Fruit fly (Drosophila melanogaster) whole organism, prepupa: Measurements from ENCODE around the gene Galk.

Experiments
- CG10631 ChIP-seq: fragments of 200-800 bp; sonication (Bioruptor generic); optimal IDR thresholded peaks from 2 replicates; lab custom pipeline; 2016; ENCODE audit warnings: missing biosample characterization, missing genetic modification characterization
- CG11294 ChIP-seq: fragments of 200-800 bp; sonication (Bioruptor generic); IDR thresholded peaks from 2 replicates; pipeline ENCODE4 v1.3.6; 2022; ENCODE audit warnings: missing biosample characterization, missing genetic modification characterization
- CG11762 ChIP-seq: fragments of 200-800 bp; sonication (Bioruptor generic); optimal IDR thresholded peaks from 3 replicates; lab custom pipeline; 2016; ENCODE audit warnings: missing biosample characterization, missing genetic modification characterization; ENCODE audit not compliant: insufficient read depth
- CG15336 ChIP-seq: fragments of 200-800 bp; sonication (Bioruptor generic); IDR thresholded peaks from 2 replicates; pipeline ENCODE4 v1.3.6; 2022; ENCODE audit warnings: missing biosample characterization, missing genetic modification characterization
- CG1621 ChIP-seq: fragments of 200-800 bp; sonication (Bioruptor generic); optimal IDR thresholded peaks from 3 replicates; lab custom pipeline; 2018; ENCODE audit warnings: missing biosample characterization, mild to moderate bottlenecking, missing genetic modification characterization
- CG3032 ChIP-seq: fragments of 200-800 bp; optimal IDR thresholded peaks from 2 replicates; lab custom pipeline; 2019; ENCODE audit warnings: missing biosample characterization, mild to moderate bottlenecking, missing genetic modification characterization, moderate library complexity
- CG32006 ChIP-seq: fragments of 200-800 bp; sonication (Bioruptor generic); optimal IDR thresholded peaks from 3 replicates; lab custom pipeline; 2017; ENCODE audit warnings: missing biosample characterization, mild to moderate bottlenecking, missing genetic modification characterization
- CG34406 ChIP-seq: fragments of 200-800 bp; sonication (Bioruptor generic); optimal IDR thresholded peaks from 3 replicates; lab custom pipeline; 2016; ENCODE audit warnings: missing biosample characterization, missing genetic modification characterization
- CG3919 ChIP-seq: fragments of 200-800 bp; sonication (Bioruptor generic); optimal IDR thresholded peaks from 3 replicates; lab custom pipeline; 2016; ENCODE audit warnings: missing biosample characterization, missing genetic modification characterization
- CG4318 ChIP-seq: fragments of 200-800 bp; sonication (Bioruptor generic); optimal IDR thresholded peaks from 3 replicates; lab custom pipeline; 2017; ENCODE audit warnings: missing biosample characterization, mild to moderate bottlenecking, missing genetic modification characterization
- CG6163 ChIP-seq: fragments of 200-800 bp; sonication (Bioruptor generic); IDR thresholded peaks from 3 replicates; pipeline ENCODE4 v1.3.6; 2022; ENCODE audit warnings: missing biosample characterization, missing genetic modification characterization
- CG6792 ChIP-seq: fragments of 200-800 bp; sonication (Bioruptor generic); optimal IDR thresholded peaks from 3 replicates; lab custom pipeline; 2016; ENCODE audit warnings: missing biosample characterization, missing genetic modification characterization
- CG6808 ChIP-seq: fragments of 200-800 bp; sonication (Bioruptor generic); optimal IDR thresholded peaks from 3 replicates; lab custom pipeline; 2017; ENCODE audit warnings: missing biosample characterization, missing genetic modification characterization, mild to moderate bottlenecking, moderate library complexity, missing genetic modification reagents
- CG7368 ChIP-seq: fragments of 200-800 bp; sonication (Bioruptor generic); optimal IDR thresholded peaks from 3 replicates; lab custom pipeline; 2016; ENCODE audit warnings: missing biosample characterization, missing genetic modification characterization
- CG8319 ChIP-seq: fragments of 200-800 bp; sonication (Bioruptor generic); optimal IDR thresholded peaks from 3 replicates; lab custom pipeline; 2016; ENCODE audit warnings: missing biosample characterization, missing genetic modification characterization
- CG8632 ChIP-seq: fragments of 200-800 bp; sonication (Bioruptor generic); optimal IDR thresholded peaks from 3 replicates; lab custom pipeline; 2016; ENCODE audit warnings: missing biosample characterization, missing genetic modification characterization
- CG9139 ChIP-seq: fragments of 200-800 bp; sonication (Bioruptor generic); optimal IDR thresholded peaks from 3 replicates; lab custom pipeline; 2017; ENCODE audit warnings: missing biosample characterization, mild to moderate bottlenecking, missing genetic modification characterization
- Eip75B ChIP-seq: fragments of 200-800 bp; sonication (Bioruptor generic); optimal IDR thresholded peaks from 3 replicates; lab custom pipeline; 2016; ENCODE audit warnings: missing biosample characterization, missing genetic modification characterization
- Eip93F ChIP-seq: fragments of 200-800 bp; sonication (Bioruptor generic); optimal IDR thresholded peaks from 2 replicates; lab custom pipeline; 2016; ENCODE audit warnings: missing biosample characterization, mild to moderate bottlenecking, missing genetic modification characterization
- Ets21C ChIP-seq: fragments of 200-800 bp; sonication (Bioruptor generic); optimal IDR thresholded peaks from 3 replicates; lab custom pipeline; 2016; ENCODE audit warnings: missing biosample characterization, missing genetic modification characterization
- Ets96B ChIP-seq: fragments of 200-800 bp; optimal IDR thresholded peaks from 2 replicates; lab custom pipeline; 2019; ENCODE audit warnings: missing biosample characterization, mild to moderate bottlenecking, missing genetic modification characterization, moderate library complexity
- Hr38 ChIP-seq: sonication (Bioruptor generic); optimal IDR thresholded peaks from 2 replicates; lab custom pipeline; 2016; ENCODE audit warnings: missing biosample characterization, missing genetic modification characterization
- Hr39 ChIP-seq: fragments of 200-800 bp; sonication (Bioruptor generic); optimal IDR thresholded peaks from 2 replicates; lab custom pipeline; 2016; ENCODE audit warnings: missing biosample characterization, missing genetic modification characterization
- Hr4 ChIP-seq: fragments of 200-800 bp; sonication (Bioruptor generic); optimal IDR thresholded peaks from 3 replicates; lab custom pipeline; 2016; ENCODE audit warnings: missing biosample characterization, missing genetic modification characterization
- Met ChIP-seq: fragments of 200-800 bp; sonication (Bioruptor generic); optimal IDR thresholded peaks from 3 replicates; lab custom pipeline; 2016; ENCODE audit warnings: missing biosample characterization, missing genetic modification characterization
- OdsH ChIP-seq: fragments of 200-800 bp; sonication (Bioruptor generic); optimal IDR thresholded peaks from 3 replicates; lab custom pipeline; 2016; ENCODE audit warnings: missing biosample characterization, missing genetic modification characterization
- Smox ChIP-seq: fragments of 200-800 bp; sonication (Bioruptor generic); optimal IDR thresholded peaks from 3 replicates; lab custom pipeline; 2016; ENCODE audit warnings: missing biosample characterization, missing genetic modification characterization
- Sox102F ChIP-seq: fragments of 200-800 bp; sonication (Bioruptor generic); optimal IDR thresholded peaks from 2 replicates; lab custom pipeline; 2016; ENCODE audit warnings: missing biosample characterization, mild to moderate bottlenecking, missing genetic modification characterization
- Sox14 ChIP-seq: fragments of 200-800 bp; sonication (Bioruptor generic); optimal IDR thresholded peaks from 3 replicates; lab custom pipeline; 2016; ENCODE audit warnings: missing biosample characterization, missing genetic modification characterization
- Sox15 ChIP-seq: fragments of 200-800 bp; sonication (Bioruptor generic); optimal IDR thresholded peaks from 3 replicates; lab custom pipeline; 2016; ENCODE audit warnings: missing biosample characterization, missing genetic modification characterization
- achi ChIP-seq: fragments of 200-800 bp; sonication (Bioruptor generic); optimal IDR thresholded peaks from 3 replicates; lab custom pipeline; 2016; ENCODE audit warnings: missing biosample characterization, missing genetic modification characterization
- acj6 ChIP-seq: fragments of 200-800 bp; sonication (Bioruptor generic); optimal IDR thresholded peaks from 3 replicates; lab custom pipeline; 2016; ENCODE audit warnings: missing biosample characterization, missing genetic modification characterization
- cyc ChIP-seq: fragments of 200-800 bp; sonication (Bioruptor generic); optimal IDR thresholded peaks from 3 replicates; lab custom pipeline; 2016; ENCODE audit warnings: missing biosample characterization, missing genetic modification characterization
- dac ChIP-seq: fragments of 200-800 bp; sonication (Bioruptor generic); optimal IDR thresholded peaks from 2 replicates; lab custom pipeline; 2017; ENCODE audit warnings: missing biosample characterization, mild to moderate bottlenecking, missing genetic modification characterization
- dsx ChIP-seq: fragments of 200-800 bp; optimal IDR thresholded peaks from 3 replicates; lab custom pipeline; 2019; ENCODE audit warnings: missing biosample characterization, mild to moderate bottlenecking, missing genetic modification characterization, moderate library complexity; ENCODE audit not compliant: poor library complexity, severe bottlenecking
- eg ChIP-seq: fragments of 200-800 bp; sonication (Bioruptor generic); IDR thresholded peaks from 3 replicates; pipeline ENCODE4 v1.3.6; 2022; ENCODE audit warnings: missing biosample characterization, missing genetic modification characterization
- fd59A ChIP-seq: fragments of 200-800 bp; sonication (Bioruptor generic); optimal IDR thresholded peaks from 2 replicates; lab custom pipeline; 2017; ENCODE audit warnings: missing biosample characterization, mild to moderate bottlenecking, missing genetic modification characterization, missing genetic modification reagents
- fd85E ChIP-seq: fragments of 200-800 bp; sonication (Bioruptor generic); optimal IDR thresholded peaks from 3 replicates; lab custom pipeline; 2016; ENCODE audit warnings: missing biosample characterization, missing genetic modification characterization
- fkh ChIP-seq: fragments of 200-800 bp; sonication (Bioruptor generic); optimal IDR thresholded peaks from 3 replicates; lab custom pipeline; 2017; ENCODE audit warnings: missing biosample characterization, mild to moderate bottlenecking, missing genetic modification characterization, moderate library complexity
- lz ChIP-seq: fragments of 200-800 bp; sonication (Bioruptor generic); optimal IDR thresholded peaks from 3 replicates; lab custom pipeline; 2016; ENCODE audit warnings: missing biosample characterization, missing genetic modification characterization
- salr ChIP-seq, 2 experiments: fragments of 200-800 bp; sonication (Bioruptor generic); optimal IDR thresholded peaks; 3 replicates each; lab custom pipeline; 2016 to 2018; ENCODE audit warnings: missing biosample characterization in 2 of 2, missing genetic modification characterization in 2 of 2, mild to moderate bottlenecking in 1 of 2
- spab ChIP-seq: fragments of 200-800 bp; sonication (Bioruptor generic); optimal IDR thresholded peaks from 2 replicates; lab custom pipeline; 2017; ENCODE audit warnings: missing biosample characterization, mild to moderate bottlenecking, missing genetic modification characterization, missing genetic modification reagents
- ss ChIP-seq, 2 experiments: fragments of 200-800 bp; sonication (Bioruptor generic); optimal IDR thresholded peaks; 2 replicates in 1 of 2; 3 replicates in 1 of 2; lab custom pipeline; 2017 to 2018; ENCODE audit warnings: mild to moderate bottlenecking in 2 of 2, missing biosample characterization in 2 of 2, missing genetic modification characterization in 2 of 2, moderate library complexity in 1 of 2
- topi ChIP-seq: fragments of 200-800 bp; sonication (Bioruptor generic); optimal IDR thresholded peaks from 3 replicates; lab custom pipeline; 2016; ENCODE audit warnings: missing biosample characterization, missing genetic modification characterization
- vri ChIP-seq: fragments of 200-800 bp; sonication (Bioruptor generic); optimal IDR thresholded peaks from 3 replicates; lab custom pipeline; 2016; ENCODE audit warnings: missing biosample characterization, mild to moderate bottlenecking, missing genetic modification characterization

Gene Galk

dm6 chr3L:8996899-8997685 is 11.2 kb upstream of the Galk start (continued):
- TF ChIP-seq salr (GFP tag; optimal IDR thresholded peaks at IDR 0.05; lab: Kevin White, UChicago) (no peak), topi (no peak), Hr38 (GFP tag; lab: Kevin White, UChicago) (no peak), vri (GFP tag; lab: Kevin White, UChicago) (no peak), OdsH (GFP tag; lab: Kevin White, UChicago) (no peak), CG32006 (GFP tag; lab: Kevin White, UChicago) (no peak), Sox102F (GFP tag; lab: Kevin White, UChicago) (peak; percentile 13), CG8632 (GFP tag; lab: Kevin White, UChicago) (no peak), CG1621 (tag; lab: Kevin White, UChicago) (peak; percentile 2)
- TF ChIP-seq, all 60 proteins: peak for 15

dm6 chr3L:8996173-8996767 is 10.4 kb upstream of the Galk start:
- TF ChIP-seq CG34406 (GFP tag; lab: Kevin White, UChicago), result peak; percentile 82
- TF ChIP-seq CG3919 (GFP tag; lab: Kevin White, UChicago), result peak; percentile 91
- TF ChIP-seq CG9139, result no peak
- peak; percentile 87 for TF ChIP-seq Sox14 (GFP tag; lab: Kevin White, UChicago)
- TF ChIP-seq CG4318 (GFP tag; lab: Kevin White, UChicago), result peak; percentile 92
- TF ChIP-seq CG7368 (GFP tag; lab: Kevin White, UChicago), result peak; percentile 87
- TF ChIP-seq CG11294, result peak; percentile 82; the same call in 1 of the 2 replicates
- no peak for TF ChIP-seq fkh (GFP tag; lab: Kevin White, UChicago)
- no peak for TF ChIP-seq Met
- peak in 1 of 2 experiments; percentile 31 for TF ChIP-seq salr (GFP tag; optimal IDR thresholded peaks at IDR 0.05; lab: Kevin White, UChicago)
- peak; percentile 70 for TF ChIP-seq Eip93F
- peak; percentile 51 for TF ChIP-seq fd59A (GFP tag; lab: Kevin White, UChicago)
- no peak for TF ChIP-seq ss (GFP tag; optimal IDR thresholded peaks at IDR 0.05; lab: Kevin White, UChicago)
- peak; percentile 74 for TF ChIP-seq CG8319
- no peak for TF ChIP-seq vri (GFP tag; lab: Kevin White, UChicago)
- TF ChIP-seq Hr4 (GFP tag; lab: Kevin White, UChicago), result peak; percentile 97
- peak; percentile 66 for TF ChIP-seq Sox15
- peak; percentile 87 for TF ChIP-seq achi
- peak; percentile 90 for TF ChIP-seq Hr39 (GFP tag; lab: Kevin White, UChicago)
- peak; percentile 97 for TF ChIP-seq CG32006 (GFP tag; lab: Kevin White, UChicago)
- peak; percentile 74 for TF ChIP-seq CG11762 (GFP tag; lab: Kevin White, UChicago)
- peak; percentile 88 for TF ChIP-seq topi
- peak; percentile 89 for TF ChIP-seq dac (GFP tag; lab: Kevin White, UChicago)
- no peak for TF ChIP-seq Smox
- peak; percentile 53 for TF ChIP-seq CG3032 (tag; lab: Kevin White, UChicago)
- TF ChIP-seq Ets21C (GFP tag; lab: Kevin White, UChicago), result peak; percentile 82
- no peak for TF ChIP-seq Sox102F (GFP tag; lab: Kevin White, UChicago)
- TF ChIP-seq OdsH (GFP tag; lab: Kevin White, UChicago), result peak; percentile 90
- TF ChIP-seq CG8632 (GFP tag; lab: Kevin White, UChicago), result peak; percentile 82
- TF ChIP-seq acj6, result peak; percentile 87
- peak; percentile 64 for TF ChIP-seq Ets96B (tag; lab: Kevin White, UChicago)
- peak; percentile 89 for TF ChIP-seq CG6792 (GFP tag; lab: Kevin White, UChicago)
- no peak for TF ChIP-seq CG10631 (GFP tag; lab: Kevin White, UChicago)
- peak; percentile 31 for TF ChIP-seq fd85E (GFP tag; lab: Kevin White, UChicago)
- TF ChIP-seq eg (GFP tag; lab: Robert Waterston, UW), result peak; percentile 97
- TF ChIP-seq cyc (GFP tag; lab: Kevin White, UChicago), result peak; percentile 89
- TF ChIP-seq CG15336 (GFP tag; lab: Robert Waterston, UW), result peak; percentile 95
- TF ChIP-seq spab (GFP tag; lab: Kevin White, UChicago), result no peak
- TF ChIP-seq dsx (GFP tag; lab: Kevin White, UChicago), result no peak
- TF ChIP-seq CG1621 (tag; lab: Kevin White, UChicago), result peak; percentile 43
- TF ChIP-seq CG6808 (GFP tag; lab: Kevin White, UChicago), result no peak
- peak; percentile 95 for TF ChIP-seq CG6163 (GFP tag; lab: Robert Waterston, UW)
- peak; percentile 89 for TF ChIP-seq Eip75B (GFP tag; lab: Kevin White, UChicago)
- peak; percentile 89 for TF ChIP-seq lz (GFP tag; lab: Kevin White, UChicago)
